Comparison of ENCODE assay signal across 1 fruit fly cellular context in the genomic region with DNA sequence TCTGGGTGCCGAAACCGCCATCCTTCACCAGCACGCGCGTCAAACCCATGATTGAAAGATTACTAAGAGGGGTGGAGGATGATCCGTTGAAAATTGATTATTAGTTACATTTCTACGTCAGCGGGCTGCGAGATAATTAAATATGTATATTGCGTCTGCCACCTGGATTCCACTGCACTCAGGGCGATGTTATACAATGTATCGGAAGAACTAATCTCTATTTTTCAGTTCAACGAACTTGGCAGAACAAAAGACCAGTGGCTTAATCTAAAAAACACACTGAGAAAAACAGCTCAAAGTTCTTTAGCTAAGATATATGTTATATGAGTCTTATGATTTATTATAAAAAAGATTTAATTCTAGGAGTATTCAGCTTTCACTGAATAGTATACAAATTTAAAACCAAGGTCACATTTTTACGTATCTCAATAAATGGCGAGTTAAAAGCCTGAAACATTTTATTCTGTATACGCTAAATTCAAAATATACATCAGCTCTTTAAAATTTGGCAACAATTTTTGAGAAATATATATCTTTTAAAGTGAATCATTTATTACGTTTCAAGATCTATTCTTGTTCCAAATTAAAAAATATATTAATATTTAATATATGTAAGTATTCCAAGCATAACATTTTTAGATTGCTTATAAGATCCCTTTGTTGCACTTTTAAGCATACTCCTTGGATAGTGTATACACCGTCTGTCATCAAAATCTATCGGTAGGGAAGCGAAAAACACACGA.
TF ChIP-seq lines count a peak whose summit lies in the region.

No protein-coding gene starts in this region.

TF ChIP-seq in whole organism, embryonic, 481 proteins besides CTCF, POLR2A, EP300 and RAD21 (continued from another document):
- TF ChIP-seq cwo (GFP tag; optimal IDR thresholded peaks at IDR 0.05; lab: Kevin White, UChicago) (peak; percentile 17), Oaz (GFP tag; IDR thresholded peaks at IDR 0.05; lab: Robert Waterston, UW) (no peak), bowl (GFP tag; IDR thresholded peaks at IDR 0.05; lab: Robert Waterston, UW) (no peak), CG15601 (tag; optimal IDR thresholded peaks at IDR 0.05; lab: Kevin White, UChicago) (no peak), zen (tag; optimal IDR thresholded peaks at IDR 0.05; lab: Kevin White, UChicago) (no peak), Dref (GFP tag; IDR thresholded peaks at IDR 0.05; lab: Robert Waterston, UW) (no peak), CG33213 (GFP tag; optimal IDR thresholded peaks at IDR 0.05; lab: Kevin White, UChicago) (no peak), cad (GFP tag; optimal IDR thresholded peaks at IDR 0.05; lab: Kevin White, UChicago) (no peak), CG14965 (GFP tag; optimal IDR thresholded peaks at IDR 0.05; lab: Kevin White, UChicago; ENCODE audit: borderline replicate concordance) (no peak), luna (GFP tag; optimal IDR thresholded peaks at IDR 0.05; lab: Kevin White, UChicago) (no peak), CG11695 (GFP tag; IDR thresholded peaks at IDR 0.05; lab: Robert Waterston, UW) (no peak), Pdp1 (GFP tag; optimal IDR thresholded peaks at IDR 0.05; lab: Kevin White, UChicago) (peak in 1 of 2 experiments; percentile 89), CG16863 (GFP tag; optimal IDR thresholded peaks at IDR 0.05; lab: Kevin White, UChicago) (no peak), Fer1 (GFP tag; optimal IDR thresholded peaks at IDR 0.05; lab: Kevin White, UChicago) (no peak), CG5953 (GFP tag; IDR thresholded peaks at IDR 0.05; lab: Robert Waterston, UW) (no peak), Drgx (GFP tag; IDR thresholded peaks at IDR 0.05; lab: Robert Waterston, UW) (no peak), chif (GFP tag; optimal IDR thresholded peaks at IDR 0.05; lab: Kevin White, UChicago) (no peak), CG10462 (GFP tag; optimal IDR thresholded peaks at IDR 0.05; lab: Kevin White, UChicago) (no peak), CG7745 (tag; optimal IDR thresholded peaks at IDR 0.05; lab: Kevin White, UChicago) (no peak), fd96Cb (tag; optimal IDR thresholded peaks at IDR 0.05; lab: Kevin White, UChicago) (peak; percentile 18), CG17186 (GFP tag; optimal IDR thresholded peaks at IDR 0.05; lab: Kevin White, UChicago) (no peak), da (GFP tag; optimal IDR thresholded peaks at IDR 0.05; lab: Kevin White, UChicago) (no peak), CG8290 (GFP tag; optimal IDR thresholded peaks at IDR 0.05; lab: Kevin White, UChicago) (no peak), CG8290 (tag; optimal IDR thresholded peaks at IDR 0.05; lab: Kevin White, UChicago) (no peak), Side (GFP tag; optimal IDR thresholded peaks at IDR 0.05; lab: Kevin White, UChicago) (no peak), CG42726 (GFP tag; IDR thresholded peaks at IDR 0.05; lab: Robert Waterston, UW; ENCODE audit: partially characterized antibody) (no peak), dmrt99B (tag; optimal IDR thresholded peaks at IDR 0.05; lab: Kevin White, UChicago) (peak; percentile 40), zf30C (GFP tag; optimal IDR thresholded peaks at IDR 0.05; lab: Kevin White, UChicago) (peak; percentile 13), CG13624 (GFP tag; optimal IDR thresholded peaks at IDR 0.05; lab: Kevin White, UChicago) (no peak), Sry-δ (GFP tag; optimal IDR thresholded peaks at IDR 0.05; lab: Kevin White, UChicago) (no peak), gsb-n (tag; optimal IDR thresholded peaks at IDR 0.05; lab: Kevin White, UChicago) (no peak), Nf-YA (GFP tag; IDR thresholded peaks at IDR 0.05; lab: Robert Waterston, UW) (no peak), z (GFP tag; IDR thresholded peaks at IDR 0.05; lab: Robert Waterston, UW) (no peak), CG7839 (tag; optimal IDR thresholded peaks at IDR 0.05; lab: Kevin White, UChicago) (peak; percentile 58), CG30403 (GFP tag; optimal IDR thresholded peaks at IDR 0.05; lab: Kevin White, UChicago) (peak; percentile 42), kay (GFP tag; optimal IDR thresholded peaks at IDR 0.05; lab: Kevin White, UChicago) (no peak), Gsc (GFP tag; IDR thresholded peaks at IDR 0.05; lab: Robert Waterston, UW) (no peak), wek (GFP tag; optimal IDR thresholded peaks at IDR 0.05; lab: Kevin White, UChicago) (no peak), Lhr (GFP tag; optimal IDR thresholded peaks at IDR 0.05; lab: Kevin White, UChicago) (no peak), Optix (GFP tag; IDR thresholded peaks at IDR 0.05; lab: Robert Waterston, UW) (no peak), eve (GFP tag; optimal IDR thresholded peaks at IDR 0.05; lab: Kevin White, UChicago) (no peak), ftz-f1 (GFP tag; optimal IDR thresholded peaks at IDR 0.05; lab: Kevin White, UChicago) (no peak), CG7271 (tag; optimal IDR thresholded peaks at IDR 0.05; lab: Kevin White, UChicago) (no peak), jumu (GFP tag; optimal IDR thresholded peaks at IDR 0.05; lab: Kevin White, UChicago) (no peak), Mrtf (GFP tag; IDR thresholded peaks at IDR 0.05; lab: Robert Waterston, UW) (no peak), Hr3 (GFP tag; optimal IDR thresholded peaks at IDR 0.05; lab: Kevin White, UChicago) (peak; percentile 21), fd102C (GFP tag; optimal IDR thresholded peaks at IDR 0.05; lab: Kevin White, UChicago) (no peak), CG1529 (GFP tag; optimal IDR thresholded peaks at IDR 0.05; lab: Kevin White, UChicago) (no peak), pum (GFP tag; optimal IDR thresholded peaks at IDR 0.05; lab: Kevin White, UChicago) (no peak), Dip3 (GFP tag; optimal IDR thresholded peaks at IDR 0.05; lab: Kevin White, UChicago) (no peak), lov (optimal IDR thresholded peaks at IDR 0.05; lab: Kevin White, UChicago) (no peak), lov (GFP tag; IDR thresholded peaks at IDR 0.05; lab: Robert Waterston, UW) (no peak), CG12219 (GFP tag; optimal IDR thresholded peaks at IDR 0.05; lab: Kevin White, UChicago) (no peak), Dp (GFP tag; optimal IDR thresholded peaks at IDR 0.05; lab: Kevin White, UChicago) (no peak), CG17328 (GFP tag; IDR thresholded peaks at IDR 0.05; lab: Robert Waterston, UW) (no peak), wor (GFP tag; IDR thresholded peaks at IDR 0.05; lab: Robert Waterston, UW) (no peak), Bteb2 (GFP tag; optimal IDR thresholded peaks at IDR 0.05; lab: Kevin White, UChicago) (no peak), cg (GFP tag; optimal IDR thresholded peaks at IDR 0.05; lab: Kevin White, UChicago) (no peak), mld (GFP tag; IDR thresholded peaks at IDR 0.05; lab: Robert Waterston, UW; ENCODE audit: partially characterized antibody) (no peak), CG12236 (GFP tag; optimal IDR thresholded peaks at IDR 0.05; lab: Kevin White, UChicago) (no peak), CG17829 (tag; optimal IDR thresholded peaks at IDR 0.05; lab: Kevin White, UChicago) (peak; percentile 29), dysf (GFP tag; IDR thresholded peaks at IDR 0.05; lab: Robert Waterston, UW) (peak; percentile 59; the same call in 1 of the 3 replicates), wdn (GFP tag; IDR thresholded peaks at IDR 0.05; lab: Robert Waterston, UW) (no peak), dan (GFP tag; IDR thresholded peaks at IDR 0.05; lab: Robert Waterston, UW) (no peak), Fer3 (tag; optimal IDR thresholded peaks at IDR 0.05; lab: Kevin White, UChicago) (peak; percentile 42), CG14014 (GFP tag; IDR thresholded peaks at IDR 0.05; lab: Robert Waterston, UW) (peak; percentile 39; the same call in 1 of the 2 replicates), Antp (GFP tag; optimal IDR thresholded peaks at IDR 0.05; lab: Kevin White, UChicago) (no peak), NfI (GFP tag; optimal IDR thresholded peaks at IDR 0.05; lab: Kevin White, UChicago) (peak; percentile 12), HHEX (GFP tag; optimal IDR thresholded peaks at IDR 0.05; lab: Kevin White, UChicago) (no peak), tup (GFP tag; optimal IDR thresholded peaks at IDR 0.05; lab: Kevin White, UChicago) (no peak), CG14710 (tag; optimal IDR thresholded peaks at IDR 0.05; lab: Kevin White, UChicago) (no peak), CG34224 (GFP tag; IDR thresholded peaks at IDR 0.05; lab: Robert Waterston, UW; ENCODE audit: partially characterized antibody) (no peak), CG10565 (GFP tag; optimal IDR thresholded peaks at IDR 0.05; lab: Kevin White, UChicago) (no peak), Hsf (GFP tag; optimal IDR thresholded peaks at IDR 0.05; lab: Kevin White, UChicago) (no peak), CG11085 (GFP tag; IDR thresholded peaks at IDR 0.05; lab: Robert Waterston, UW) (no peak), btn (GFP tag; optimal IDR thresholded peaks at IDR 0.05; lab: Kevin White, UChicago) (no peak), oc (tag; optimal IDR thresholded peaks at IDR 0.05; lab: Kevin White, UChicago) (no peak), slbo (GFP tag; IDR thresholded peaks at IDR 0.05; lab: Robert Waterston, UW) (peak; percentile 61), CG10979 (tag; optimal IDR thresholded peaks at IDR 0.05; lab: Kevin White, UChicago) (peak; percentile 27), slou (GFP tag; optimal IDR thresholded peaks at IDR 0.05; lab: Kevin White, UChicago) (no peak), ci (GFP tag; IDR thresholded peaks at IDR 0.05; lab: Robert Waterston, UW) (no peak)
TF ChIP-seq in whole organism, embryonic: peak in this region for 82.
